Fruit fly (Drosophila melanogaster): ENCODE data around the gene Ugt307A1.

The Ugt307A1 gene

DNA sequence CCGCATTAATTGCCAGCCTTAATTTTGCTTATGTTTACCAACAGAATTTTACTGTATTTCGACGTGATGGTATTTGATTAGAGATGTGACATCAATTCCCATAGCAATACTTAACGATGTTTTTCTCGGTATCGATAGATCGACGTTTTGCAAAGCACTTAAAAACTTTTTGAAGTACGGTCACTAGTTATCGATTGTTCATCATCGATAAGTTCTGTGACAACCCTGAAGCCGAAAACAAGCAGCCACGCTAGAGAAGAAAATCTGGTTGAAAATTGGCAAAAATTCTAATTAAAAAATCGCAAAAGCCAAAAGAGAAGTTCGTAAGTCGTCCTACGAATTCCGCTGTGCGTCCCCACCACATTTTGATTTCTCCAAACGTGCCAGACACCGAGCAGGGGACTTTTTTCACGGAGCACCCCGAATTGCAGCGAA is 35.2 kb upstream of the Ugt307A1 start, which contains the start of the genes Rab30 and Caper (continued):
- peak; percentile 98 for TF ChIP-seq chinmo (GFP tag; IDR thresholded peaks at IDR 0.05; ENCODE audit: partially characterized antibody)
- no peak for TF ChIP-seq eve (GFP tag; optimal IDR thresholded peaks at IDR 0.05)
- TF ChIP-seq Hmr (GFP tag; optimal IDR thresholded peaks at IDR 0.05) = no peak
- no peak for TF ChIP-seq CG15073 (GFP tag; optimal IDR thresholded peaks at IDR 0.05)
- no peak for TF ChIP-seq abd-A (tag; optimal IDR thresholded peaks at IDR 0.05)
- TF ChIP-seq grn (GFP tag; optimal IDR thresholded peaks at IDR 0.05) = peak; percentile 3
- TF ChIP-seq chm (GFP tag; IDR thresholded peaks at IDR 0.05) = 0 out of 2 replicates have a peak, but pooled peaks have one; percentile 16
- TF ChIP-seq Doc3 (GFP tag; IDR thresholded peaks at IDR 0.05; ENCODE audit: partially characterized antibody) = peak; percentile 96
- TF ChIP-seq Oli (tag; optimal IDR thresholded peaks at IDR 0.05) = no peak
- peak; percentile 25 for TF ChIP-seq twi (tag; optimal IDR thresholded peaks at IDR 0.05)
- TF ChIP-seq CG30431 (GFP tag; optimal IDR thresholded peaks at IDR 0.05) = no peak
- no peak for TF ChIP-seq fd102C (GFP tag; optimal IDR thresholded peaks at IDR 0.05)
- no peak for TF ChIP-seq CG5180 (GFP tag; optimal IDR thresholded peaks at IDR 0.05)
- peak; percentile 22 for TF ChIP-seq Fer1 (GFP tag; optimal IDR thresholded peaks at IDR 0.05)
- peak; percentile 90 for TF ChIP-seq HmgZ (tag; optimal IDR thresholded peaks at IDR 0.05)
- peak; percentile 86 for TF ChIP-seq sob (GFP tag; IDR thresholded peaks at IDR 0.05)
- TF ChIP-seq ttk (GFP tag; IDR thresholded peaks at IDR 0.05) = no peak
- peak; percentile 60 for TF ChIP-seq CG9609 (GFP tag; optimal IDR thresholded peaks at IDR 0.05)
- no peak for TF ChIP-seq CG11085 (GFP tag; IDR thresholded peaks at IDR 0.05)
- TF ChIP-seq lbe (GFP tag; optimal IDR thresholded peaks at IDR 0.05) = peak; percentile 62
- peak; percentile 68 for TF ChIP-seq her (GFP tag; optimal IDR thresholded peaks at IDR 0.05)
- peak; percentile 55 for TF ChIP-seq E2f2 (GFP tag; IDR thresholded peaks at IDR 0.05)
- TF ChIP-seq CG31441 (GFP tag; IDR thresholded peaks at IDR 0.05) = no peak
- peak; percentile 39 for TF ChIP-seq Chrac-16 (GFP tag; optimal IDR thresholded peaks at IDR 0.05)
- no peak for TF ChIP-seq sim (GFP tag; IDR thresholded peaks at IDR 0.05)

DNA sequence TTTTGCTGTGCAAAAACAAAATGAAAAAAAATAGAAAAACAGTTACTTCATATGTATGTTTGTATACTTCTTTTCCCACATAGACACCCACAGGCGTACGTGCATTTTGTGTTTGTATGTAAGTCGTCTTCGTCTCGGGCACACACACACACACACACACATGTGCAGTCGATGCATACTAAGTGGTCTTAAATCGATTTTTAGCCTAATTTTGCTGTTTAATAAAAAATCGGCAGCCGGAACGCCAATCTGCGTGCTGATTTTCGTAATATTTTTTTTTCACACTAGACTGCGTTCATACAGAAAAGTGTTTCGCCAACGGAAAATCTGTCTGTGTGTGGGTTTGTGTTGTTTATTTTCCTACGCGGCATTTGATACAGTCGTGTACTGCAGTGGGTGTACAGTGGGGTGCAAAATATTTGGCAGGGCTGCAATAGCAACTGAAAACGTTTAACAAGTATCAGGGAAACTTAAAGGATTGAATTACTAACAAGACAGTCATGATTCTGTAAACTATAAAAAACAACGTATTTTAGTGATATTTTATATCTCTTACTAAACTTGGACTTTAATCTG is 34.6 kb upstream of the Ugt307A1 start:
- TF ChIP-seq CG4360 (GFP tag; IDR thresholded peaks at IDR 0.05) (no peak), E2f1 (GFP tag; IDR thresholded peaks at IDR 0.05) (peak; percentile 60; the same call in 1 of the 2 replicates), NC2α (GFP tag; optimal IDR thresholded peaks at IDR 0.05) (no peak), CG17361 (GFP tag; IDR thresholded peaks at IDR 0.05) (no peak), CG1603 (tag; optimal IDR thresholded peaks at IDR 0.05) (peak; percentile 45), Bteb2 (GFP tag; optimal IDR thresholded peaks at IDR 0.05) (no peak), stwl (tag; optimal IDR thresholded peaks at IDR 0.05) (no peak), dpn (GFP tag; optimal IDR thresholded peaks at IDR 0.05) (peak; percentile 22 to 32), CG12299 (tag; optimal IDR thresholded peaks at IDR 0.05) (no peak), CG18476 (GFP tag; optimal IDR thresholded peaks at IDR 0.05) (no peak), eyg (GFP tag; optimal IDR thresholded peaks at IDR 0.05) (peak; percentile 25), CG2129 (GFP tag; IDR thresholded peaks at IDR 0.05; ENCODE audit: partially characterized antibody) (no peak), yki (optimal IDR thresholded peaks at IDR 0.05) (no peak), gsb-n (tag; optimal IDR thresholded peaks at IDR 0.05) (no peak), CG10209 (GFP tag; optimal IDR thresholded peaks at IDR 0.05) (peak; percentile 20), HLH3B (GFP tag; IDR thresholded peaks at IDR 0.05) (0 out of 2 replicates have a peak, but pooled peaks have one; percentile 21), ro (GFP tag; IDR thresholded peaks at IDR 0.05) (no peak), Aef1 (GFP tag; IDR thresholded peaks at IDR 0.05) (peak; percentile 21; the same call in 1 of the 3 replicates), dati (GFP tag; IDR thresholded peaks at IDR 0.05) (no peak), Dfd (GFP tag; optimal IDR thresholded peaks at IDR 0.05) (no peak), jigr1 (GFP tag; IDR thresholded peaks at IDR 0.05) (no peak), CG3065 (GFP tag; optimal IDR thresholded peaks at IDR 0.05) (no peak), ssp (GFP tag; IDR thresholded peaks at IDR 0.05) (no peak), CG31388 (GFP tag; optimal IDR thresholded peaks at IDR 0.05) (peak; percentile 5), CG12071 (GFP tag; optimal IDR thresholded peaks at IDR 0.05) (no peak), CG11560 (tag; IDR thresholded peaks at IDR 0.05) (no peak), Dad (GFP tag; optimal IDR thresholded peaks at IDR 0.05) (peak; percentile 5)
